Worm (Caenorhabditis elegans): ENCODE measurements around the gene C17B7.12.

DNA sequence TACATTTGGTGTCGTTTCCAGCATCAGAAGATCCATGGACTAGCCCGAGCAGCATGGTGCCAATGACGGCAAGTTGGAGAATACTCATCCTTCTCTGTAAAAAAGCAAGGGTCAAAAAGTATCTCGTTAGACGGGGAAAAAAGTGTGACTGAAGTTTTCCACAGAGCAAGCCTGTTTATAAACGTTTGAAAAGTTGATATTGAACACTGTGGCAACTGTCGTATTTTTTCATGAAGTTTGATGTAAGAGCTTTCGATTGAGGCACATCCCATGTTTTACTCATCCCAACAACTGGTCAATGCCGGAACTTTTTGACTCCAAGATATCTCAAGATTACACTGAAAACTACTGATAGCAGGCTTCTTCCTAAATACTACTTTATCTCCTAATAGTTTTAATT is 34.0 kb upstream of the C17B7.12 start, which contains the start of gene F35F10.13:
- TF ChIP-seq ztf-23 (GFP tag; IDR thresholded peaks at IDR 0.05) (no peak), klf-2 (GFP tag; conservative IDR thresholded peaks at IDR 0.05) (no peak), ref-1 (GFP tag; conservative IDR thresholded peaks at IDR 0.05) (no peak), med-1 (GFP tag; optimal IDR thresholded peaks at IDR 0.05; ENCODE audit: insufficient read depth) (no peak), flt-1 (GFP tag; IDR thresholded peaks at IDR 0.05) (no peak), tab-1 (GFP tag; IDR thresholded peaks at IDR 0.05) (no peak), cog-1 (tag; optimal IDR thresholded peaks at IDR 0.05) (no peak), ztf-29 (GFP tag; IDR thresholded peaks at IDR 0.05) (no peak)

Measured in whole organism, midembryonic.